Worm (Caenorhabditis elegans): ENCODE results near the gene R09E10.1.

Gene R09E10.1

DNA sequence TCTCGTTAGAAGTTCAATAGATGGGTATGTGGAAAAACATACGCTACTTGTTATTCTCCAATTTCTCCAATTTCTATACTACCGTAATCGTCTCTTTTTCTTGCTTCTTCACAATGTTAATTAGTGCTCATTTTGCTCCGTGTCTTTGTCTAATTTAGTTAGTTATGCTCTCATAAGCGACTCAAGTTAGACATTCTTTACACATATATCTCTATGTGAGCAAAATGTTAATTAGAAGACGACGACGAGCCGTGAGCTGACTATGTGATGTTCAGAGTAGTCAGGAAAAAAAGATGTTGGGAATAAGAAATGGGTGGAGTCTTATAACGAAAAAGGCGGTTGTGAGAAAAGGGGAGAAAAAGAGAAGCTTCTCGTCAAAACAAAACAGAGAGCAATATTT lies 25.0 kb upstream of the R09E10.1 start:
- TF ChIP-seq ets-4 (tag; optimal IDR thresholded peaks at IDR 0.05) (no peak), ceh-14 (tag; optimal IDR thresholded peaks at IDR 0.05) (peak; percentile 51), unc-42 (tag; optimal IDR thresholded peaks at IDR 0.05) (peak; percentile 40)

DNA sequence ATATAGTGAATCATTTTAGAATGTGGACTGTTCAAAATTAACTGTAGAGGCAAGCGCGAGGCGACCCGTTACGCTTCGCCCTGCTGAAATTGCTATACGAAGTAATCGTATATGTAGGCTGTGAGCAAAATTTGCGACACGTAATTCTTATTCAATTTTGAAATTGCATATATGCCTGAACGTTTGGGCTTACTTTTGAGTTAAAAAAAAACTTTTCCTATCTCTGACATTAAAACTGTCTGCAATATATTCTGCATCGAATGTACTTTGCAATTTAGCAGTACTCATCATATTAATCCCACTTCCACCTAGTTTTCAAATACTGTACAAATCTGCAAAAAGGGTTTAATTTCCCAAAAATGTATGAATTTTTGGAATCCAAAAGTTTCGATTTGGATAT lies 24.4 kb upstream of the R09E10.1 start:
- TF ChIP-seq tbx-7 (tag; optimal IDR thresholded peaks at IDR 0.05): no peak
- TF ChIP-seq ttx-3 (tag; optimal IDR thresholded peaks at IDR 0.05): no peak
- TF ChIP-seq C38D4.7 (GFP tag; optimal IDR thresholded peaks at IDR 0.05): no peak
- no peak for TF ChIP-seq ztf-16 (tag; optimal IDR thresholded peaks at IDR 0.05)
- no peak for TF ChIP-seq mec-3 (tag; optimal IDR thresholded peaks at IDR 0.05; ENCODE audit: borderline replicate concordance)
- no peak for TF ChIP-seq elt-4 (tag; optimal IDR thresholded peaks at IDR 0.05)
- TF ChIP-seq sox-4 (tag; optimal IDR thresholded peaks at IDR 0.05): no peak
- TF ChIP-seq hlh-8 (tag; optimal IDR thresholded peaks at IDR 0.05): no peak
- TF ChIP-seq K09A11.1 (tag; optimal IDR thresholded peaks at IDR 0.05; ENCODE audit: insufficient read depth): no peak
- TF ChIP-seq pat-9 (tag; optimal IDR thresholded peaks at IDR 0.05): no peak
- no peak for TF ChIP-seq pax-1 (tag; optimal IDR thresholded peaks at IDR 0.05)
- no peak for TF ChIP-seq lin-11 (tag; optimal IDR thresholded peaks at IDR 0.05)
- TF ChIP-seq elt-2 (tag; optimal IDR thresholded peaks at IDR 0.05): no peak
- TF ChIP-seq che-1 (tag; optimal IDR thresholded peaks at IDR 0.05): no peak
- TF ChIP-seq ceh-18 (tag; optimal IDR thresholded peaks at IDR 0.05): no peak
- TF ChIP-seq F13H6.1 (tag; optimal IDR thresholded peaks at IDR 0.05): no peak
- no peak for TF ChIP-seq ceh-48 (tag; optimal IDR thresholded peaks at IDR 0.05)

ce11 chrIV:10345990-10346389 lies 23.4 kb upstream of the R09E10.1 start:
- TF ChIP-seq nhr-232 (tag; optimal IDR thresholded peaks at IDR 0.05): peak; percentile 8
- no peak for TF ChIP-seq npax-4 (tag; optimal IDR thresholded peaks at IDR 0.05)
- no peak for TF ChIP-seq fkh-6 (tag; optimal IDR thresholded peaks at IDR 0.05)
- peak; percentile 53 for TF ChIP-seq unc-55 (GFP tag; optimal IDR thresholded peaks at IDR 0.05)
- TF ChIP-seq C38D4.7 (GFP tag; optimal IDR thresholded peaks at IDR 0.05): no peak
- TF ChIP-seq C08G9.2 (tag; optimal IDR thresholded peaks at IDR 0.05): no peak
- peak; percentile 56 for TF ChIP-seq nfya-1 (tag; optimal IDR thresholded peaks at IDR 0.05)
- TF ChIP-seq ceh-18 (tag; optimal IDR thresholded peaks at IDR 0.05): peak; percentile 66
- no peak for TF ChIP-seq ama-1 (optimal IDR thresholded peaks at IDR 0.05)
- peak; percentile 9 for TF ChIP-seq pros-1 (tag; optimal IDR thresholded peaks at IDR 0.05)
- TF ChIP-seq sdc-2 (tag; optimal IDR thresholded peaks at IDR 0.05): no peak
- no peak for TF ChIP-seq fax-1 (tag; optimal IDR thresholded peaks at IDR 0.05)
- no peak for TF ChIP-seq ets-4 (tag; optimal IDR thresholded peaks at IDR 0.05)
- peak; percentile 0 for TF ChIP-seq dve-1 (tag; optimal IDR thresholded peaks at IDR 0.05)
- TF ChIP-seq tbx-2 (tag; optimal IDR thresholded peaks at IDR 0.05): peak; percentile 56
- peak; percentile 30 for TF ChIP-seq ceh-31 (tag; optimal IDR thresholded peaks at IDR 0.05)

- no peak for TF ChIP-seq ceh-9 (tag; optimal IDR thresholded peaks at IDR 0.05)
- no peak for TF ChIP-seq elt-2 (tag; optimal IDR thresholded peaks at IDR 0.05)
- TF ChIP-seq unc-42 (tag; optimal IDR thresholded peaks at IDR 0.05): no peak
- no peak for TF ChIP-seq T23F11.4 (GFP tag; optimal IDR thresholded peaks at IDR 0.05)
- no peak for TF ChIP-seq K09A11.1 (tag; optimal IDR thresholded peaks at IDR 0.05; ENCODE audit: insufficient read depth)
- no peak for TF ChIP-seq gmeb-2 (tag; optimal IDR thresholded peaks at IDR 0.05)
- TF ChIP-seq ceh-6 (GFP tag; optimal IDR thresholded peaks at IDR 0.05): no peak
- TF ChIP-seq F13H6.1 (tag; optimal IDR thresholded peaks at IDR 0.05): no peak
- no peak for TF ChIP-seq nhr-11 (tag; optimal IDR thresholded peaks at IDR 0.05)
- TF ChIP-seq ama-1 (optimal IDR thresholded peaks at IDR 0.05): no peak
- no peak for TF ChIP-seq ets-4 (tag; optimal IDR thresholded peaks at IDR 0.05)
- no peak for TF ChIP-seq ceh-18 (tag; optimal IDR thresholded peaks at IDR 0.05)
These were observed 22.9 kb upstream of the R09E10.1 start for ce11 chrIV:10345486-10345885.
